Fruit fly (Drosophila melanogaster) whole organism, embryonic: ENCODE measurements around the gene CG7408.

Experiments used
- Adf1 ChIP-seq: fragments of 200-800 bp; sonication (Bioruptor generic); IDR thresholded peaks from 2 replicates; pipeline ENCODE4 v1.3.6; 2022; ENCODE audit warnings: missing biosample characterization, missing genetic modification characterization
- Awh ChIP-seq: fragments of 200-800 bp; sonication (Bioruptor generic); IDR thresholded peaks from 2 replicates; pipeline ENCODE4, ENCODE4 v1.3.6; 2022; ENCODE audit warnings: missing biosample characterization, missing genetic modification characterization
- CG10565 ChIP-seq: fragments of 200-800 bp; sonication (Bioruptor generic); optimal IDR thresholded peaks from 3 replicates; lab custom pipeline; 2016; ENCODE audit warnings: missing biosample characterization, mild to moderate bottlenecking, missing genetic modification characterization
- CG11398 ChIP-seq: fragments of 200-800 bp; sonication (Bioruptor generic); optimal IDR thresholded peaks from 2 replicates; lab custom pipeline; 2016; ENCODE audit warnings: missing biosample characterization, missing genetic modification characterization
- CG13624 ChIP-seq: fragments of 200-800 bp; sonication (Bioruptor generic); optimal IDR thresholded peaks from 2 replicates; lab custom pipeline; 2016; ENCODE audit warnings: missing biosample characterization, missing genetic modification characterization
- CG14050 ChIP-seq: fragments of 200-800 bp; sonication (Bioruptor generic); IDR thresholded peaks from 3 replicates; pipeline ENCODE4 v1.3.6; 2022; ENCODE audit warnings: missing biosample characterization, missing genetic modification characterization
- CG1529 ChIP-seq: fragments of 200-800 bp; sonication (Bioruptor generic); optimal IDR thresholded peaks from 3 replicates; lab custom pipeline; 2018; ENCODE audit warnings: missing biosample characterization, missing genetic modification characterization
- CG17612 ChIP-seq: fragments of 200-800 bp; sonication (Bioruptor generic); IDR thresholded peaks from 2 replicates; pipeline ENCODE4 v1.3.6; 2022; ENCODE audit warnings: missing biosample characterization, missing genetic modification characterization
- CG17829 ChIP-seq: fragments of 200-800 bp; optimal IDR thresholded peaks from 2 replicates; lab custom pipeline; 2019; ENCODE audit warnings: missing biosample characterization, mild to moderate bottlenecking, missing genetic modification characterization, moderate library complexity
- CG2129 ChIP-seq: fragments of 200-800 bp; sonication (Bioruptor generic); IDR thresholded peaks from 2 replicates; pipeline ENCODE4 v1.3.6; 2022; ENCODE audit warnings: missing biosample characterization, missing genetic modification characterization; ENCODE audit not compliant: partially characterized antibody
- CG2199 ChIP-seq: fragments of 200-800 bp; sonication (Bioruptor generic); IDR thresholded peaks from 3 replicates; pipeline ENCODE4 v1.3.6; 2022; ENCODE audit warnings: missing biosample characterization, missing genetic modification characterization
- CG30403 ChIP-seq: fragments of 200-800 bp; sonication (Bioruptor generic); optimal IDR thresholded peaks from 3 replicates; lab custom pipeline; 2016; ENCODE audit warnings: missing biosample characterization, missing genetic modification characterization
- CG5180 ChIP-seq: fragments of 200-800 bp; sonication (Bioruptor generic); optimal IDR thresholded peaks from 3 replicates; lab custom pipeline; 2017; ENCODE audit warnings: missing biosample characterization, missing genetic modification characterization, mild to moderate bottlenecking, moderate library complexity, missing genetic modification reagents
- CG6272 ChIP-seq: fragments of 200-800 bp; sonication (Bioruptor generic); IDR thresholded peaks from 2 replicates; pipeline ENCODE4 v1.3.6; 2022; ENCODE audit warnings: missing biosample characterization, missing genetic modification characterization
- CG6689 ChIP-seq: fragments of 200-800 bp; sonication (Bioruptor generic); IDR thresholded peaks from 2 replicates; pipeline ENCODE4 v1.3.6; 2022; ENCODE audit warnings: missing biosample characterization, missing genetic modification characterization
- CG7357 ChIP-seq: fragments of 200-800 bp; sonication (Bioruptor generic); IDR thresholded peaks from 3 replicates; pipeline ENCODE4 v1.3.6; 2022; ENCODE audit warnings: missing biosample characterization, missing genetic modification characterization
- CG7745 ChIP-seq: fragments of 200-800 bp; sonication (Bioruptor generic); optimal IDR thresholded peaks from 2 replicates; lab custom pipeline; 2018; ENCODE audit warnings: missing biosample characterization, mild to moderate bottlenecking, missing genetic modification characterization, moderate library complexity
- CG8924 ChIP-seq: fragments of 200-800 bp; optimal IDR thresholded peaks from 3 replicates; lab custom pipeline; 2019; ENCODE audit warnings: missing biosample characterization, mild to moderate bottlenecking, missing genetic modification characterization, moderate library complexity
- CG8944 ChIP-seq: fragments of 200-800 bp; sonication (Bioruptor generic); optimal IDR thresholded peaks from 3 replicates; lab custom pipeline; 2016; ENCODE audit warnings: missing biosample characterization, missing genetic modification characterization
- CG9609 ChIP-seq: fragments of 200-800 bp; sonication (Bioruptor generic); optimal IDR thresholded peaks from 3 replicates; lab custom pipeline; 2016; ENCODE audit warnings: missing biosample characterization, missing genetic modification characterization
- Dbx ChIP-seq: fragments of 200-800 bp; sonication (Bioruptor generic); IDR thresholded peaks from 3 replicates; pipeline ENCODE4 v1.3.6; 2022; ENCODE audit warnings: missing biosample characterization, missing genetic modification characterization
- Fer3 ChIP-seq: fragments of 200-800 bp; sonication (Bioruptor generic); optimal IDR thresholded peaks from 2 replicates; lab custom pipeline; 2018; ENCODE audit warnings: missing biosample characterization, mild to moderate bottlenecking, missing genetic modification characterization, moderate library complexity
- Hmr ChIP-seq: fragments of 200-800 bp; sonication (Bioruptor generic); optimal IDR thresholded peaks from 3 replicates; lab custom pipeline; 2017; ENCODE audit warnings: mild to moderate bottlenecking, missing biosample characterization, missing genetic modification reagents, missing genetic modification characterization
- Kr ChIP-seq: fragments of 200-800 bp; sonication (Bioruptor generic); optimal IDR thresholded peaks from 2 replicates; lab custom pipeline; 2017; ENCODE audit warnings: missing biosample characterization, mild to moderate bottlenecking, missing genetic modification characterization
- ap ChIP-seq: fragments of 200-800 bp; sonication (Bioruptor generic); IDR thresholded peaks from 2 replicates; pipeline ENCODE4 v1.3.6; 2022; ENCODE audit warnings: missing biosample characterization, missing genetic modification characterization
- ash1 ChIP-seq: fragments of 200-800 bp; sonication (Bioruptor generic); optimal IDR thresholded peaks from 2 replicates; lab custom pipeline; 2018; ENCODE audit warnings: missing biosample characterization, mild to moderate bottlenecking, missing genetic modification characterization
- bcd ChIP-seq: fragments of 200-800 bp; sonication (Bioruptor generic); optimal IDR thresholded peaks from 2 replicates; lab custom pipeline; 2017; ENCODE audit warnings: missing biosample characterization, mild to moderate bottlenecking, missing genetic modification characterization
- bigmax ChIP-seq: fragments of 200-800 bp; sonication (Bioruptor generic); optimal IDR thresholded peaks from 2 replicates; lab custom pipeline; 2018; ENCODE audit warnings: missing biosample characterization, mild to moderate bottlenecking, missing genetic modification characterization
- bsh ChIP-seq, 2 experiments: fragments of 200-800 bp; sonication (Bioruptor generic); optimal IDR thresholded peaks; 2 replicates each; lab custom pipeline; 2017 to 2018; ENCODE audit warnings: mild to moderate bottlenecking in 2 of 2, missing biosample characterization in 2 of 2, missing genetic modification characterization in 2 of 2, moderate library complexity in 1 of 2
- btn ChIP-seq: fragments of 200-800 bp; sonication (Bioruptor generic); optimal IDR thresholded peaks from 2 replicates; lab custom pipeline; 2016; ENCODE audit warnings: missing biosample characterization, missing genetic modification characterization
- dati ChIP-seq: fragments of 200-800 bp; sonication (Bioruptor generic); IDR thresholded peaks from 2 replicates; pipeline ENCODE4 v1.3.6; 2022; ENCODE audit warnings: missing biosample characterization, missing genetic modification characterization
- grau ChIP-seq: fragments of 200-800 bp; optimal IDR thresholded peaks from 3 replicates; lab custom pipeline; 2019; ENCODE audit warnings: missing biosample characterization, mild to moderate bottlenecking, missing genetic modification characterization, moderate library complexity
- mam ChIP-seq: fragments of 200-800 bp; sonication (Bioruptor generic); optimal IDR thresholded peaks from 3 replicates; lab custom pipeline; 2016; ENCODE audit warnings: missing biosample characterization, missing genetic modification characterization
- mld ChIP-seq: fragments of 200-800 bp; sonication (Bioruptor generic); IDR thresholded peaks from 3 replicates; pipeline ENCODE4 v1.3.6; 2022; ENCODE audit warnings: missing biosample characterization, missing genetic modification characterization; ENCODE audit not compliant: partially characterized antibody
- nerfin-2 ChIP-seq: fragments of 200-800 bp; sonication (Bioruptor generic); IDR thresholded peaks from 2 replicates; pipeline ENCODE4 v1.3.6; 2022; ENCODE audit warnings: missing biosample characterization, missing genetic modification characterization; ENCODE audit not compliant: partially characterized antibody
- nmo ChIP-seq: fragments of 200-800 bp; sonication (Bioruptor generic); optimal IDR thresholded peaks from 2 replicates; lab custom pipeline; 2018; ENCODE audit warnings: missing biosample characterization, mild to moderate bottlenecking, missing genetic modification characterization, moderate library complexity
- otp ChIP-seq: fragments of 200-800 bp; sonication (Bioruptor generic); IDR thresholded peaks from 3 replicates; pipeline ENCODE4, ENCODE4 v1.3.6; 2022; ENCODE audit warnings: missing biosample characterization, missing genetic modification characterization
- pros ChIP-seq: fragments of 200-800 bp; sonication (Bioruptor generic); optimal IDR thresholded peaks from 3 replicates; lab custom pipeline; 2019; ENCODE audit warnings: missing biosample characterization, mild to moderate bottlenecking, missing genetic modification characterization, moderate library complexity
- repo ChIP-seq: fragments of 200-800 bp; sonication (Bioruptor generic); optimal IDR thresholded peaks from 2 replicates; lab custom pipeline; 2016; ENCODE audit warnings: missing biosample characterization, missing genetic modification characterization
- run ChIP-seq: fragments of 200-800 bp; sonication (Bioruptor generic); optimal IDR thresholded peaks from 3 replicates; lab custom pipeline; 2018; ENCODE audit warnings: missing biosample characterization, mild to moderate bottlenecking, missing genetic modification characterization
- schlank ChIP-seq: fragments of 200-800 bp; sonication (Bioruptor generic); optimal IDR thresholded peaks from 2 replicates; lab custom pipeline; 2018; ENCODE audit warnings: missing biosample characterization, mild to moderate bottlenecking, missing genetic modification characterization
- sima ChIP-seq: fragments of 200-800 bp; sonication (Bioruptor generic); optimal IDR thresholded peaks from 2 replicates; lab custom pipeline; 2016; ENCODE audit warnings: missing biosample characterization, missing genetic modification characterization
- sna ChIP-seq: fragments of 200-800 bp; sonication (Bioruptor generic); IDR thresholded peaks from 2 replicates; pipeline ENCODE4 v1.3.6; 2022; ENCODE audit warnings: missing biosample characterization, missing genetic modification characterization; ENCODE audit not compliant: partially characterized antibody
- stc ChIP-seq: fragments of 200-800 bp; sonication (Bioruptor generic); IDR thresholded peaks from 2 replicates; pipeline ENCODE4 v1.3.6; 2022; ENCODE audit warnings: missing biosample characterization, missing genetic modification characterization
- tin ChIP-seq: fragments of 200-800 bp; sonication (Bioruptor generic); optimal IDR thresholded peaks from 3 replicates; lab custom pipeline; 2016; ENCODE audit warnings: missing biosample characterization, missing genetic modification characterization
- ttk ChIP-seq: fragments of 200-800 bp; sonication (Bioruptor generic); IDR thresholded peaks from 2 replicates; pipeline ENCODE4 v2.1.2; 2022; ENCODE audit warnings: missing biosample characterization, missing genetic modification characterization
- tx ChIP-seq: fragments of 200-800 bp; sonication (Bioruptor generic); optimal IDR thresholded peaks from 2 replicates; lab custom pipeline; 2016; ENCODE audit warnings: missing biosample characterization, missing genetic modification characterization
- zen ChIP-seq: fragments of 200-800 bp; sonication (Bioruptor generic); optimal IDR thresholded peaks from 3 replicates; lab custom pipeline; 2018; ENCODE audit warnings: missing biosample characterization, mild to moderate bottlenecking, missing genetic modification characterization, moderate library complexity
- zf30C ChIP-seq: fragments of 200-800 bp; sonication (Bioruptor generic); optimal IDR thresholded peaks from 3 replicates; lab custom pipeline; 2018; ENCODE audit warnings: missing biosample characterization, mild to moderate bottlenecking, missing genetic modification characterization

The CG7408 gene

DNA sequence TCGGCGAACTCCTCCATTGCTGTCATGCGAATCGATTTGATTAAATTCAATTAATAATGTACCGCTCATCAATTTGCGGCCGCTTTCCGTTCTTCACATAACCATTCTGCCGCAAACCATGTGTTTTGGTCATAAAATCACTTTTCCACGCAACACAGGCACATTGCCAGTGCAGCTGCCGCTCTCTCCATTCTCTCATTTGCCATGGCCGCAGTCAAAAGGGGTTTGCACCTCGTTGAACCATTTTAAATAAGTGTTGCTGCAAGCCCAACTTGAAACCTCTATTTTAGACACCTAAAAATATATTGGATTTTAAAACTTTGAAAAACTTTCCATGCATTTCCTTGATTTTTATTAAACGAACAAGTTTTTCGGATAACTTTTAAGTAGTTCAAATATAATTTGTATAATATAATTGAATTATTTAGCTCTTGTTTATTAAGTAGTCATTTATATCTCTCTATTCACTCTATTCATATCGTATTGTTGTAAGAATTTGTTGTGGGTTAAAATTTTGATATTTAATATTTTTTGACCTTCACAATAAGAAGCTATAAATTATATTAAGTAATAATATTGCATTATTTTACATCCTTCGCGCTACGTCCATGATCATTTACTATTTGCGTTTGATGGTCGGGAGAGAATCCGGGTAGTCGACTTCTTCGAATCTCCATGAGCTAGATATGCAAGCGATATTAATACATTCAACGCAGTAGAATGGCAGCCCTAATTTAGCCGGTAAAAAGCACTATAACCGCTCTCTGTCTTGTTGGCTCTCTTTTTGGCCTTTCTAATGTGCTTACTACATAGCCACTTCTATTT, 22.0 kb upstream of the CG7408 start, which contains the start of gene CG5535 (continued):
- no peak; the same call in 1 of the 2 replicates for TF ChIP-seq nerfin-2
- TF ChIP-seq tx (GFP tag; lab: Kevin White, UChicago): no peak
- TF ChIP-seq CG2129 (GFP tag; lab: Robert Waterston, UW): no peak
- peak; percentile 74 for TF ChIP-seq CG2199 (GFP tag; lab: Robert Waterston, UW)
- no peak for TF ChIP-seq repo (GFP tag; lab: Kevin White, UChicago)
- TF ChIP-seq run (tag; lab: Kevin White, UChicago): peak; percentile 58
- TF ChIP-seq schlank (tag; lab: Kevin White, UChicago): peak; percentile 65
- TF ChIP-seq tin: peak; percentile 69
- TF ChIP-seq CG5180 (GFP tag; lab: Kevin White, UChicago): peak; percentile 65
- TF ChIP-seq bcd: peak; percentile 88
- peak; percentile 88 for TF ChIP-seq grau (tag; lab: Kevin White, UChicago)
- TF ChIP-seq Dbx (GFP tag; lab: Robert Waterston, UW): no peak; the same call in 1 of the 3 replicates
- TF ChIP-seq CG30403: peak; percentile 92
- TF ChIP-seq nmo (GFP tag; lab: Kevin White, UChicago): peak; percentile 92
- peak; percentile 72 for TF ChIP-seq otp (GFP tag; lab: Robert Waterston, UW)
- peak; percentile 29; the same call in 2 of the 3 replicates for TF ChIP-seq CG14050
- TF ChIP-seq CG7745: no peak
- peak; percentile 30 for TF ChIP-seq CG13624 (GFP tag; lab: Kevin White, UChicago)
- no peak for TF ChIP-seq mld (GFP tag; lab: Robert Waterston, UW)
- TF ChIP-seq CG7357: peak; percentile 53; the same call in 2 of the 3 replicates
- TF ChIP-seq zen (tag; lab: Kevin White, UChicago): peak; percentile 59
- TF ChIP-seq Hmr (GFP tag; lab: Kevin White, UChicago): peak; percentile 81
- peak; percentile 55 for TF ChIP-seq CG6272 (GFP tag; lab: Robert Waterston, UW)
- peak; percentile 53 for TF ChIP-seq stc (GFP tag; lab: Robert Waterston, UW)
- TF ChIP-seq bsh (GFP tag; optimal IDR thresholded peaks at IDR 0.05; lab: Kevin White, UChicago): peak; percentile 68 to 81
- peak; percentile 63 for TF ChIP-seq pros (GFP tag; lab: Kevin White, UChicago)
- TF ChIP-seq CG8944 (GFP tag; lab: Kevin White, UChicago): peak; percentile 47
- no peak for TF ChIP-seq sna (GFP tag; lab: Robert Waterston, UW)
- TF ChIP-seq bigmax (GFP tag; lab: Kevin White, UChicago): no peak
- TF ChIP-seq CG17829 (tag; lab: Kevin White, UChicago): peak; percentile 86
- peak; percentile 25 for TF ChIP-seq CG9609 (GFP tag; lab: Kevin White, UChicago)
- peak; percentile 90 for TF ChIP-seq CG8924 (tag; lab: Kevin White, UChicago)
- peak; percentile 54 for TF ChIP-seq ttk (GFP tag; lab: Robert Waterston, UW)
- TF ChIP-seq CG1529 (GFP tag; lab: Kevin White, UChicago): peak; percentile 68
- TF ChIP-seq CG10565 (GFP tag; lab: Kevin White, UChicago): no peak
- TF ChIP-seq mam (GFP tag; lab: Kevin White, UChicago): peak; percentile 57
- no peak for TF ChIP-seq zf30C (GFP tag; lab: Kevin White, UChicago)
- TF ChIP-seq Kr (GFP tag; lab: Kevin White, UChicago): no peak
- TF ChIP-seq sima: no peak
- peak; percentile 48 for TF ChIP-seq Fer3 (tag; lab: Kevin White, UChicago)
- no peak for TF ChIP-seq CG11398 (GFP tag; lab: Kevin White, UChicago)
- TF ChIP-seq Awh: peak; percentile 22; the same call in 1 of the 2 replicates
- no peak for TF ChIP-seq ash1 (GFP tag; lab: Kevin White, UChicago)
- TF ChIP-seq btn (GFP tag; lab: Kevin White, UChicago): no peak
- 0 out of 2 replicates have a peak, but pooled peaks have one; percentile 20 for TF ChIP-seq dati
- TF ChIP-seq CG6689: peak; percentile 60; the same call in 1 of the 2 replicates
- no peak for TF ChIP-seq Adf1 (GFP tag; lab: Robert Waterston, UW)
- peak; percentile 22; the same call in 1 of the 2 replicates for TF ChIP-seq CG17612 (GFP tag; lab: Robert Waterston, UW)
- peak; percentile 39; the same call in 1 of the 2 replicates for TF ChIP-seq ap
